Fruit fly (Drosophila melanogaster) Kc167 (cell line): ENCODE results near the gene Vago.

Experiments used
- h ChIP-seq: fragments of >200 bp; optimal IDR thresholded peaks from 3 replicates; lab custom pipeline; 2018; ENCODE audit warnings: missing external identifiers
- ttk ChIP-seq: sonication (Bioruptor generic); optimal IDR thresholded peaks from 2 replicates; lab custom pipeline; 2017; ENCODE audit warnings: missing external identifiers

dm6 chrX:11128828-11129227, 39.7 kb downstream of the Vago start, which contains the start of gene SrpRalpha:
- TF ChIP-seq h (lab: Kevin White, UChicago) (no peak), ttk (lab: Kevin White, UChicago) (no peak)
